Fruit fly (Drosophila melanogaster) whole organism, prepupa: ENCODE data around the gene lmgB.

Experiments
- Blimp-1 ChIP-seq: fragments of 200-800 bp; sonication (Bioruptor generic); optimal IDR thresholded peaks from 3 replicates; lab custom pipeline; 2017; ENCODE audit warnings: missing biosample characterization, missing genetic modification characterization, mild to moderate bottlenecking, moderate library complexity, missing genetic modification reagents
- CG10631 ChIP-seq: fragments of 200-800 bp; sonication (Bioruptor generic); optimal IDR thresholded peaks from 2 replicates; lab custom pipeline; 2016; ENCODE audit warnings: missing biosample characterization, missing genetic modification characterization
- CG10669 ChIP-seq: fragments of 200-800 bp; sonication (Bioruptor generic); optimal IDR thresholded peaks from 3 replicates; lab custom pipeline; 2018; ENCODE audit warnings: missing biosample characterization, mild to moderate bottlenecking, missing genetic modification characterization, moderate library complexity
- CG11294 ChIP-seq: fragments of 200-800 bp; sonication (Bioruptor generic); IDR thresholded peaks from 2 replicates; pipeline ENCODE4 v1.3.6; 2022; ENCODE audit warnings: missing biosample characterization, missing genetic modification characterization
- CG15336 ChIP-seq: fragments of 200-800 bp; sonication (Bioruptor generic); IDR thresholded peaks from 2 replicates; pipeline ENCODE4 v1.3.6; 2022; ENCODE audit warnings: missing biosample characterization, missing genetic modification characterization
- CG1621 ChIP-seq: fragments of 200-800 bp; sonication (Bioruptor generic); optimal IDR thresholded peaks from 3 replicates; lab custom pipeline; 2018; ENCODE audit warnings: missing biosample characterization, mild to moderate bottlenecking, missing genetic modification characterization
- CG16779 ChIP-seq: fragments of 200-800 bp; sonication (Bioruptor generic); optimal IDR thresholded peaks from 3 replicates; lab custom pipeline; 2017; ENCODE audit warnings: missing biosample characterization, mild to moderate bottlenecking, missing genetic modification characterization
- CG32006 ChIP-seq: fragments of 200-800 bp; sonication (Bioruptor generic); optimal IDR thresholded peaks from 3 replicates; lab custom pipeline; 2017; ENCODE audit warnings: missing biosample characterization, mild to moderate bottlenecking, missing genetic modification characterization
- CG34406 ChIP-seq: fragments of 200-800 bp; sonication (Bioruptor generic); optimal IDR thresholded peaks from 3 replicates; lab custom pipeline; 2016; ENCODE audit warnings: missing biosample characterization, missing genetic modification characterization
- CG4318 ChIP-seq: fragments of 200-800 bp; sonication (Bioruptor generic); optimal IDR thresholded peaks from 3 replicates; lab custom pipeline; 2017; ENCODE audit warnings: missing biosample characterization, mild to moderate bottlenecking, missing genetic modification characterization
- CG6163 ChIP-seq: fragments of 200-800 bp; sonication (Bioruptor generic); IDR thresholded peaks from 3 replicates; pipeline ENCODE4 v1.3.6; 2022; ENCODE audit warnings: missing biosample characterization, missing genetic modification characterization
- CG6276 ChIP-seq: fragments of 200-800 bp; sonication (Bioruptor generic); optimal IDR thresholded peaks from 2 replicates; lab custom pipeline; 2017; ENCODE audit warnings: missing biosample characterization, mild to moderate bottlenecking, missing genetic modification characterization
- CG6808 ChIP-seq: fragments of 200-800 bp; sonication (Bioruptor generic); optimal IDR thresholded peaks from 3 replicates; lab custom pipeline; 2017; ENCODE audit warnings: missing biosample characterization, missing genetic modification characterization, mild to moderate bottlenecking, moderate library complexity, missing genetic modification reagents
- CG6854 ChIP-seq: fragments of 200-800 bp; sonication (Bioruptor generic); optimal IDR thresholded peaks from 2 replicates; lab custom pipeline; 2017; ENCODE audit warnings: missing biosample characterization, mild to moderate bottlenecking, missing genetic modification characterization
- CG8119 ChIP-seq: fragments of 200-800 bp; sonication (Bioruptor generic); IDR thresholded peaks from 3 replicates; pipeline ENCODE4 v1.3.6; 2022; ENCODE audit warnings: missing biosample characterization, missing genetic modification characterization
- CG8319 ChIP-seq: fragments of 200-800 bp; sonication (Bioruptor generic); optimal IDR thresholded peaks from 3 replicates; lab custom pipeline; 2016; ENCODE audit warnings: missing biosample characterization, missing genetic modification characterization
- CG8632 ChIP-seq: fragments of 200-800 bp; sonication (Bioruptor generic); optimal IDR thresholded peaks from 3 replicates; lab custom pipeline; 2016; ENCODE audit warnings: missing biosample characterization, missing genetic modification characterization
- CG9139 ChIP-seq: fragments of 200-800 bp; sonication (Bioruptor generic); optimal IDR thresholded peaks from 3 replicates; lab custom pipeline; 2017; ENCODE audit warnings: missing biosample characterization, mild to moderate bottlenecking, missing genetic modification characterization
- Eip78C ChIP-seq: fragments of 200-800 bp; sonication (Bioruptor generic); peaks from one replicate; lab custom pipeline; 2016; ENCODE audit warnings: missing biosample characterization, missing genetic modification characterization
- Ets21C ChIP-seq: fragments of 200-800 bp; sonication (Bioruptor generic); optimal IDR thresholded peaks from 3 replicates; lab custom pipeline; 2016; ENCODE audit warnings: missing biosample characterization, missing genetic modification characterization
- Ets96B ChIP-seq: fragments of 200-800 bp; optimal IDR thresholded peaks from 2 replicates; lab custom pipeline; 2019; ENCODE audit warnings: missing biosample characterization, mild to moderate bottlenecking, missing genetic modification characterization, moderate library complexity
- Hr4 ChIP-seq: fragments of 200-800 bp; sonication (Bioruptor generic); optimal IDR thresholded peaks from 3 replicates; lab custom pipeline; 2016; ENCODE audit warnings: missing biosample characterization, missing genetic modification characterization
- Met ChIP-seq: fragments of 200-800 bp; sonication (Bioruptor generic); optimal IDR thresholded peaks from 3 replicates; lab custom pipeline; 2016; ENCODE audit warnings: missing biosample characterization, missing genetic modification characterization
- OdsH ChIP-seq: fragments of 200-800 bp; sonication (Bioruptor generic); optimal IDR thresholded peaks from 3 replicates; lab custom pipeline; 2016; ENCODE audit warnings: missing biosample characterization, missing genetic modification characterization
- Smox ChIP-seq: fragments of 200-800 bp; sonication (Bioruptor generic); optimal IDR thresholded peaks from 3 replicates; lab custom pipeline; 2016; ENCODE audit warnings: missing biosample characterization, missing genetic modification characterization
- Sox14 ChIP-seq: fragments of 200-800 bp; sonication (Bioruptor generic); optimal IDR thresholded peaks from 3 replicates; lab custom pipeline; 2016; ENCODE audit warnings: missing biosample characterization, missing genetic modification characterization
- Sox15 ChIP-seq: fragments of 200-800 bp; sonication (Bioruptor generic); optimal IDR thresholded peaks from 3 replicates; lab custom pipeline; 2016; ENCODE audit warnings: missing biosample characterization, missing genetic modification characterization
- achi ChIP-seq: fragments of 200-800 bp; sonication (Bioruptor generic); optimal IDR thresholded peaks from 3 replicates; lab custom pipeline; 2016; ENCODE audit warnings: missing biosample characterization, missing genetic modification characterization
- dac ChIP-seq: fragments of 200-800 bp; sonication (Bioruptor generic); optimal IDR thresholded peaks from 2 replicates; lab custom pipeline; 2017; ENCODE audit warnings: missing biosample characterization, mild to moderate bottlenecking, missing genetic modification characterization
- dsx ChIP-seq: fragments of 200-800 bp; optimal IDR thresholded peaks from 3 replicates; lab custom pipeline; 2019; ENCODE audit warnings: missing biosample characterization, mild to moderate bottlenecking, missing genetic modification characterization, moderate library complexity; ENCODE audit not compliant: poor library complexity, severe bottlenecking
- esn ChIP-seq: fragments of 200-800 bp; sonication (Bioruptor generic); optimal IDR thresholded peaks from 2 replicates; lab custom pipeline; 2016; ENCODE audit warnings: missing biosample characterization, mild to moderate bottlenecking, missing genetic modification characterization, moderate library complexity
- fd59A ChIP-seq: fragments of 200-800 bp; sonication (Bioruptor generic); optimal IDR thresholded peaks from 2 replicates; lab custom pipeline; 2017; ENCODE audit warnings: missing biosample characterization, mild to moderate bottlenecking, missing genetic modification characterization, missing genetic modification reagents
- fd85E ChIP-seq: fragments of 200-800 bp; sonication (Bioruptor generic); optimal IDR thresholded peaks from 3 replicates; lab custom pipeline; 2016; ENCODE audit warnings: missing biosample characterization, missing genetic modification characterization
- fkh ChIP-seq: fragments of 200-800 bp; sonication (Bioruptor generic); optimal IDR thresholded peaks from 3 replicates; lab custom pipeline; 2017; ENCODE audit warnings: missing biosample characterization, mild to moderate bottlenecking, missing genetic modification characterization, moderate library complexity
- lz ChIP-seq: fragments of 200-800 bp; sonication (Bioruptor generic); optimal IDR thresholded peaks from 3 replicates; lab custom pipeline; 2016; ENCODE audit warnings: missing biosample characterization, missing genetic modification characterization
- net ChIP-seq: fragments of 200-800 bp; sonication (Bioruptor generic); optimal IDR thresholded peaks from 3 replicates; lab custom pipeline; 2016; ENCODE audit warnings: missing biosample characterization, missing genetic modification characterization
- pdm3 ChIP-seq: fragments of 200-800 bp; sonication (Bioruptor generic); optimal IDR thresholded peaks from 3 replicates; lab custom pipeline; 2016; ENCODE audit warnings: missing biosample characterization, missing genetic modification characterization
- salr ChIP-seq, 2 experiments: fragments of 200-800 bp; sonication (Bioruptor generic); optimal IDR thresholded peaks; 3 replicates each; lab custom pipeline; 2016 to 2018; ENCODE audit warnings: missing biosample characterization in 2 of 2, missing genetic modification characterization in 2 of 2, mild to moderate bottlenecking in 1 of 2
- spab ChIP-seq: fragments of 200-800 bp; sonication (Bioruptor generic); optimal IDR thresholded peaks from 2 replicates; lab custom pipeline; 2017; ENCODE audit warnings: missing biosample characterization, mild to moderate bottlenecking, missing genetic modification characterization, missing genetic modification reagents
- ss ChIP-seq, 2 experiments: fragments of 200-800 bp; sonication (Bioruptor generic); optimal IDR thresholded peaks; 2 replicates in 1 of 2; 3 replicates in 1 of 2; lab custom pipeline; 2017 to 2018; ENCODE audit warnings: mild to moderate bottlenecking in 2 of 2, missing biosample characterization in 2 of 2, missing genetic modification characterization in 2 of 2, moderate library complexity in 1 of 2
- svp ChIP-seq: fragments of 200-800 bp; sonication (Bioruptor generic); peaks from one replicate; lab custom pipeline; 2016; ENCODE audit warnings: missing biosample characterization, missing genetic modification characterization
- topi ChIP-seq: fragments of 200-800 bp; sonication (Bioruptor generic); optimal IDR thresholded peaks from 3 replicates; lab custom pipeline; 2016; ENCODE audit warnings: missing biosample characterization, missing genetic modification characterization
- vri ChIP-seq: fragments of 200-800 bp; sonication (Bioruptor generic); optimal IDR thresholded peaks from 3 replicates; lab custom pipeline; 2016; ENCODE audit warnings: missing biosample characterization, mild to moderate bottlenecking, missing genetic modification characterization

The lmgB gene

DNA sequence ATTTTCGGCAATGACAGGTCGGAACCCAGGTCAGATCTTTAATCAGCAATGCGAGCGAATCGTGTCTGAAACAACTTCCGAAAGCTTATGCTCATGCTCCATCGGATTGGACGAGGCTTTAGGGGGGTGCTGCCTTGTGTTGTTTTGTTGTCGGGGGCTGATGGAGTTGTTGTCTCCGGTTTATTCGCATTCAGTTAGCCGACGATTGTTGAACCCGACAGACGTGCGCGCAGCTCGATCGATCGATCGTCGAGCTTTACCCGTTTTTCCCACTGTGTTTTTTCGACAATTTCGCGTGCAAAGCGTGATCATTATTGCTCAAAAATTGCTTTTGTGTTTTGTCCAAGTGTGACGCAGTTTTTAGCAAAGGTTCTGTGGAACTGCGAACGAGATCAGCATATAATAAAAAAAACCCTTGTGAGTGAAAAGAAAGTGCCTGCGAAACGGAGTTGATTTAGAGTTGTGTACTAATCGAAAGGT, 573 bp upstream of the lmgB start, which contains the start of gene CG17834:
TSS of gene CG17834 (plus strand) at position 191 of the 480 bp plus-strand sequence.
- TF ChIP-seq svp (GFP tag; lab: Kevin White, UChicago): peak; percentile 86
- TF ChIP-seq CG6276: peak; percentile 3
- no peak for TF ChIP-seq CG32006 (GFP tag; lab: Kevin White, UChicago)
- peak; percentile 11 for TF ChIP-seq esn (GFP tag; lab: Kevin White, UChicago)
- TF ChIP-seq net (GFP tag; lab: Kevin White, UChicago): peak; percentile 32
- TF ChIP-seq CG15336 (GFP tag; lab: Robert Waterston, UW): 0 out of 2 replicates have a peak, but pooled peaks have one; percentile 15
- no peak for TF ChIP-seq CG4318 (GFP tag; lab: Kevin White, UChicago)
- TF ChIP-seq vri: peak; percentile 16
- no peak for TF ChIP-seq Hr4 (GFP tag; lab: Kevin White, UChicago)
- TF ChIP-seq Met (GFP tag; lab: Kevin White, UChicago): no peak
- TF ChIP-seq CG9139 (GFP tag; lab: Kevin White, UChicago): no peak
- no peak for TF ChIP-seq dac (GFP tag; lab: Kevin White, UChicago)
- no peak for TF ChIP-seq fkh (GFP tag; lab: Kevin White, UChicago)
- TF ChIP-seq CG8119 (GFP tag; lab: Robert Waterston, UW): peak; percentile 50; the same call in 2 of the 3 replicates
- no peak for TF ChIP-seq achi (GFP tag; lab: Kevin White, UChicago)
- TF ChIP-seq CG6854 (GFP tag; lab: Kevin White, UChicago): peak; percentile 82
- TF ChIP-seq Blimp-1 (GFP tag; lab: Kevin White, UChicago): peak; percentile 68
- no peak for TF ChIP-seq CG10631 (GFP tag; lab: Kevin White, UChicago)
- no peak for TF ChIP-seq Smox
- TF ChIP-seq spab (GFP tag; lab: Kevin White, UChicago): no peak
- peak; percentile 13 to 41 for TF ChIP-seq ss (GFP tag; optimal IDR thresholded peaks at IDR 0.05; lab: Kevin White, UChicago)
- TF ChIP-seq OdsH: no peak
- no peak for TF ChIP-seq CG10669 (GFP tag; lab: Kevin White, UChicago)
- TF ChIP-seq Sox14: no peak
- TF ChIP-seq Eip78C (GFP tag; lab: Kevin White, UChicago): peak; percentile 70
- peak; percentile 6 for TF ChIP-seq CG6808
- TF ChIP-seq CG8319 (GFP tag; lab: Kevin White, UChicago): no peak
- no peak for TF ChIP-seq lz (GFP tag; lab: Kevin White, UChicago)
- no peak for TF ChIP-seq dsx (GFP tag; lab: Kevin White, UChicago)
- no peak for TF ChIP-seq fd85E
- TF ChIP-seq CG16779 (tag; lab: Kevin White, UChicago): no peak
- no peak for TF ChIP-seq CG8632 (GFP tag; lab: Kevin White, UChicago)
- TF ChIP-seq CG6163 (GFP tag; lab: Robert Waterston, UW): peak; percentile 68; the same call in 2 of the 3 replicates
- peak; percentile 25 for TF ChIP-seq CG1621 (tag; lab: Kevin White, UChicago)

dm6 chr2L:8525000-8525399, 3.4 kb downstream of the lmgB start:
- TF ChIP-seq salr (GFP tag; optimal IDR thresholded peaks at IDR 0.05; lab: Kevin White, UChicago): no peak
- TF ChIP-seq esn (GFP tag; lab: Kevin White, UChicago): no peak
- no peak for TF ChIP-seq dsx (GFP tag; lab: Kevin White, UChicago)
- TF ChIP-seq svp (GFP tag; lab: Kevin White, UChicago): no peak
- TF ChIP-seq topi (GFP tag; lab: Kevin White, UChicago): no peak
- no peak for TF ChIP-seq fd59A
- no peak for TF ChIP-seq pdm3 (GFP tag; lab: Kevin White, UChicago)
- TF ChIP-seq Ets21C (GFP tag; lab: Kevin White, UChicago): no peak
- TF ChIP-seq net (GFP tag; lab: Kevin White, UChicago): no peak
- no peak for TF ChIP-seq Met (GFP tag; lab: Kevin White, UChicago)
- no peak for TF ChIP-seq CG34406 (GFP tag; lab: Kevin White, UChicago)
- no peak for TF ChIP-seq fkh (GFP tag; lab: Kevin White, UChicago)
- no peak for TF ChIP-seq Ets96B (tag; lab: Kevin White, UChicago)
- no peak for TF ChIP-seq CG11294
- no peak for TF ChIP-seq Sox15 (GFP tag; lab: Kevin White, UChicago)
